Worm (Caenorhabditis elegans): Measurements from ENCODE around the gene hmp-1.

DNA sequence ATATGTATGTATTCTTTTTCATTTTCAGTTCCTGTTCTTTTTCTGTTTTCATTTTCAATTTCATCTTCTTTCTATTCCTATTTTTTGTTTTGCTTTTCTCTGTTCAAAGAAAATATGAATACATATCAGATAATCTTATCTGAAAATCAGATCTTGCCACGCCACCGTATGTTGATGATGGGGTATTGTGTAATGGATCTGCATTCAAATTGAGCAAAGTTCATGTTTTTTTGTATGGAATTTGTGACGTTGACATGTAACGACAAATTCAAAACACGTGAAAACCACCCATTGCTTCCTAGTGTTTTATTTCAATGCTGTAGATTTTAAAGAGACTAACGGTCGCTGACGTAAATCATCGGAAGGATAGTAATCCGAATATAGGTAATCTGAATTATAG is 12.6 kb downstream of the hmp-1 start:
- TF ChIP-seq unc-86 (tag; optimal IDR thresholded peaks at IDR 0.05) (no peak), nhr-232 (tag; optimal IDR thresholded peaks at IDR 0.05) (no peak), pqm-1 (tag; optimal IDR thresholded peaks at IDR 0.05) (no peak)

All from whole organism, late embryonic.